Worm (Caenorhabditis elegans): Measurements from ENCODE around the gene T25C12.3.

T25C12.3 gene

ce11 chrX:11464271-11465103 is 35.3 kb downstream of the T25C12.3 start:
- no peak for TF ChIP-seq hnd-1 (tag; optimal IDR thresholded peaks at IDR 0.05)
- no peak for TF ChIP-seq tbx-11 (GFP tag; IDR thresholded peaks at IDR 0.05)
- no peak for TF ChIP-seq pes-1 (GFP tag; IDR thresholded peaks at IDR 0.05)
- TF ChIP-seq hmbx-1 (tag; optimal IDR thresholded peaks at IDR 0.05): no peak
- no peak for TF ChIP-seq tra-4 (tag; optimal IDR thresholded peaks at IDR 0.05)
- no peak for TF ChIP-seq B0310.2 (tag; optimal IDR thresholded peaks at IDR 0.05)
- TF ChIP-seq scrt-1 (GFP tag; IDR thresholded peaks at IDR 0.05): no peak
- TF ChIP-seq hmg-4 (GFP tag; optimal IDR thresholded peaks at IDR 0.05): no peak
- TF ChIP-seq F13C5.2 (tag; optimal IDR thresholded peaks at IDR 0.05): no peak
- TF ChIP-seq aly-1 (tag; optimal IDR thresholded peaks at IDR 0.05): no peak
- no peak for TF ChIP-seq flt-1 (GFP tag; IDR thresholded peaks at IDR 0.05)

- TF ChIP-seq ceh-13 (GFP tag; optimal IDR thresholded peaks at IDR 0.05): no peak
- no peak for TF ChIP-seq hmbx-1 (tag; optimal IDR thresholded peaks at IDR 0.05)
- no peak for TF ChIP-seq tbx-37 (GFP tag; conservative IDR thresholded peaks at IDR 0.05)
- no peak for TF ChIP-seq aly-1 (tag; optimal IDR thresholded peaks at IDR 0.05)
- no peak for TF ChIP-seq ets-7 (tag; optimal IDR thresholded peaks at IDR 0.05)
- TF ChIP-seq sea-1 (GFP tag; conservative IDR thresholded peaks at IDR 0.05): no peak
- no peak for TF ChIP-seq B0310.2 (tag; optimal IDR thresholded peaks at IDR 0.05)
- no peak for TF ChIP-seq hnd-1 (tag; optimal IDR thresholded peaks at IDR 0.05)
Observed at ce11 chrX:11463568-11463967, 36.2 kb downstream of the T25C12.3 start.

ce11 chrX:11463005-11463404 is 36.8 kb downstream of the T25C12.3 start:
- no peak for TF ChIP-seq hnd-1 (tag; optimal IDR thresholded peaks at IDR 0.05)
- no peak for TF ChIP-seq ama-1 (optimal IDR thresholded peaks at IDR 0.05)
- no peak for TF ChIP-seq hmbx-1 (tag; optimal IDR thresholded peaks at IDR 0.05)
- no peak for TF ChIP-seq tbx-37 (GFP tag; conservative IDR thresholded peaks at IDR 0.05)
- TF ChIP-seq scrt-1 (GFP tag; IDR thresholded peaks at IDR 0.05): no peak
- no peak for TF ChIP-seq tra-4 (tag; optimal IDR thresholded peaks at IDR 0.05)
- TF ChIP-seq hmg-4 (GFP tag; optimal IDR thresholded peaks at IDR 0.05): no peak
- no peak for TF ChIP-seq ets-7 (tag; optimal IDR thresholded peaks at IDR 0.05)
- no peak for TF ChIP-seq sea-1 (GFP tag; conservative IDR thresholded peaks at IDR 0.05)
- TF ChIP-seq B0310.2 (tag; optimal IDR thresholded peaks at IDR 0.05): no peak
- no peak for TF ChIP-seq aly-1 (tag; optimal IDR thresholded peaks at IDR 0.05)
- no peak for TF ChIP-seq F13C5.2 (tag; optimal IDR thresholded peaks at IDR 0.05)
- TF ChIP-seq tbx-11 (GFP tag; IDR thresholded peaks at IDR 0.05): no peak
- no peak for TF ChIP-seq flt-1 (GFP tag; IDR thresholded peaks at IDR 0.05)
- no peak for TF ChIP-seq ceh-36 (tag; optimal IDR thresholded peaks at IDR 0.05)
- TF ChIP-seq ceh-13 (GFP tag; optimal IDR thresholded peaks at IDR 0.05): no peak
- no peak for TF ChIP-seq pes-1 (GFP tag; IDR thresholded peaks at IDR 0.05)

- TF ChIP-seq ets-7 (tag; optimal IDR thresholded peaks at IDR 0.05): no peak
- TF ChIP-seq tbx-37 (GFP tag; conservative IDR thresholded peaks at IDR 0.05): no peak
- TF ChIP-seq tbx-11 (GFP tag; IDR thresholded peaks at IDR 0.05): no peak
- no peak for TF ChIP-seq hmg-4 (GFP tag; optimal IDR thresholded peaks at IDR 0.05)
- no peak for TF ChIP-seq flt-1 (GFP tag; IDR thresholded peaks at IDR 0.05)
- TF ChIP-seq aly-1 (tag; optimal IDR thresholded peaks at IDR 0.05): no peak
- TF ChIP-seq B0310.2 (tag; optimal IDR thresholded peaks at IDR 0.05): no peak
- no peak for TF ChIP-seq ama-1 (optimal IDR thresholded peaks at IDR 0.05)
- TF ChIP-seq hmbx-1 (tag; optimal IDR thresholded peaks at IDR 0.05): no peak
Observed at ce11 chrX:11462112-11462511, 37.7 kb downstream of the T25C12.3 start.

- TF ChIP-seq tra-4 (tag; optimal IDR thresholded peaks at IDR 0.05) (no peak), ets-7 (tag; optimal IDR thresholded peaks at IDR 0.05) (no peak), aly-1 (tag; optimal IDR thresholded peaks at IDR 0.05) (no peak), B0310.2 (tag; optimal IDR thresholded peaks at IDR 0.05) (no peak), tbx-11 (GFP tag; IDR thresholded peaks at IDR 0.05) (no peak), tbx-37 (GFP tag; conservative IDR thresholded peaks at IDR 0.05) (no peak), hnd-1 (tag; optimal IDR thresholded peaks at IDR 0.05) (no peak), F13C5.2 (tag; optimal IDR thresholded peaks at IDR 0.05) (no peak)
Observed at ce11 chrX:11461545-11461944, 38.3 kb downstream of the T25C12.3 start.

ce11 chrX:11456665-11457064 is 43.1 kb downstream of the T25C12.3 start:
- TF ChIP-seq hnd-1 (tag; optimal IDR thresholded peaks at IDR 0.05) (no peak), scrt-1 (GFP tag; IDR thresholded peaks at IDR 0.05) (no peak), sea-1 (GFP tag; conservative IDR thresholded peaks at IDR 0.05) (no peak), hmbx-1 (tag; optimal IDR thresholded peaks at IDR 0.05) (no peak), ceh-13 (GFP tag; optimal IDR thresholded peaks at IDR 0.05) (no peak), ets-7 (tag; optimal IDR thresholded peaks at IDR 0.05) (no peak), tbx-37 (GFP tag; conservative IDR thresholded peaks at IDR 0.05) (no peak), ceh-36 (tag; optimal IDR thresholded peaks at IDR 0.05) (no peak), hmg-4 (GFP tag; optimal IDR thresholded peaks at IDR 0.05) (no peak), ama-1 (optimal IDR thresholded peaks at IDR 0.05) (no peak), tra-4 (tag; optimal IDR thresholded peaks at IDR 0.05) (no peak), F13C5.2 (tag; optimal IDR thresholded peaks at IDR 0.05) (no peak), flt-1 (GFP tag; IDR thresholded peaks at IDR 0.05) (no peak), tbx-11 (GFP tag; IDR thresholded peaks at IDR 0.05) (no peak), B0310.2 (tag; optimal IDR thresholded peaks at IDR 0.05) (no peak), aly-1 (tag; optimal IDR thresholded peaks at IDR 0.05) (no peak), pes-1 (GFP tag; IDR thresholded peaks at IDR 0.05) (no peak)

ce11 chrX:11454231-11454630 is 45.6 kb downstream of the T25C12.3 start, which contains the start of gene F48C5.2:
TSS of gene F48C5.2 (minus strand) at chrX:11454331.
- TF ChIP-seq ama-1 (optimal IDR thresholded peaks at IDR 0.05): no peak
- no peak for TF ChIP-seq flt-1 (GFP tag; IDR thresholded peaks at IDR 0.05)
- TF ChIP-seq B0310.2 (tag; optimal IDR thresholded peaks at IDR 0.05): no peak
- TF ChIP-seq aly-1 (tag; optimal IDR thresholded peaks at IDR 0.05): no peak
- TF ChIP-seq pes-1 (GFP tag; IDR thresholded peaks at IDR 0.05): no peak

Measured in whole organism, early embryonic.